Fruit fly (Drosophila melanogaster): ENCODE data around the gene Polr3H.

dm6 chr3L:11695063-11695462, 46.5 kb downstream of the Polr3H start:
- no peak for TF ChIP-seq Hr78 (GFP tag; optimal IDR thresholded peaks at IDR 0.05)
- no peak for TF ChIP-seq Abd-B (GFP tag; optimal IDR thresholded peaks at IDR 0.05)
- no peak for TF ChIP-seq sv (GFP tag; optimal IDR thresholded peaks at IDR 0.05)
- no peak for TF ChIP-seq psq (GFP tag; optimal IDR thresholded peaks at IDR 0.05)
- TF ChIP-seq h (GFP tag; optimal IDR thresholded peaks at IDR 0.05), result no peak
- TF ChIP-seq Hr83 (GFP tag; optimal IDR thresholded peaks at IDR 0.05; ENCODE audit: poor library complexity, severe bottlenecking), result no peak
- TF ChIP-seq lola (GFP tag; optimal IDR thresholded peaks at IDR 0.05), result no peak
- TF ChIP-seq Dif (GFP tag; optimal IDR thresholded peaks at IDR 0.05; ENCODE audit: partially characterized antibody), result no peak
- no peak for TF ChIP-seq Hnf4 (GFP tag; optimal IDR thresholded peaks at IDR 0.05)
- no peak for TF ChIP-seq Myc (optimal IDR thresholded peaks at IDR 0.05)
- TF ChIP-seq fru (GFP tag; optimal IDR thresholded peaks at IDR 0.05), result no peak
- TF ChIP-seq CrebA (GFP tag; optimal IDR thresholded peaks at IDR 0.05; ENCODE audit: borderline replicate concordance), result no peak
- TF ChIP-seq pan (optimal IDR thresholded peaks at IDR 0.05), result no peak
- no peak for TF ChIP-seq N (GFP tag; optimal IDR thresholded peaks at IDR 0.05)
